Worm (Caenorhabditis elegans): Measurements from ENCODE around the gene pqn-92.

ce11 chrIII:12269807-12270206, 37.8 kb upstream of the pqn-92 start:
- TF ChIP-seq T22C8.4 (GFP tag; IDR thresholded peaks at IDR 0.05) (no peak), ztf-29 (GFP tag; IDR thresholded peaks at IDR 0.05) (no peak), med-1 (GFP tag; optimal IDR thresholded peaks at IDR 0.05; ENCODE audit: insufficient read depth) (no peak), klf-2 (GFP tag; conservative IDR thresholded peaks at IDR 0.05) (no peak), flt-1 (GFP tag; IDR thresholded peaks at IDR 0.05) (no peak), tab-1 (GFP tag; IDR thresholded peaks at IDR 0.05) (no peak), ztf-23 (GFP tag; IDR thresholded peaks at IDR 0.05) (no peak)

Data from whole organism, midembryonic.